Worm (Caenorhabditis elegans) whole organism, L1 larva: ENCODE measurements around the gene T26G10.1.

Experiments
- C34B4.2 ChIP-seq: sonication (generic microtip); optimal IDR thresholded peaks from 2 replicates; lab custom pipeline; 2017; ENCODE audit warnings: mild to moderate bottlenecking, missing genetic modification characterization, missing compliant biosample characterization
- Y116A8C.19 ChIP-seq: sonication (generic microtip); optimal IDR thresholded peaks from 2 replicates; lab custom pipeline; 2016; ENCODE audit warnings: missing compliant biosample characterization, missing genetic modification characterization, borderline replicate concordance
- ama-1 ChIP-seq: fragments of 150-350 bp; optimal IDR thresholded peaks from 2 replicates; lab custom pipeline; 2014
- blmp-1 ChIP-seq: fragments of 150-350 bp; optimal IDR thresholded peaks from 2 replicates; lab custom pipeline; 2014; ENCODE audit warnings: missing biosample characterization, missing genetic modification characterization
- ceh-8 ChIP-seq: fragments of 200-800 bp; sonication (Bioruptor generic); optimal IDR thresholded peaks from 2 replicates; lab custom pipeline; 2018; ENCODE audit warnings: mild to moderate bottlenecking, missing genetic modification characterization, moderate library complexity, missing compliant biosample characterization
- ceh-90 ChIP-seq: sonication (generic microtip); optimal IDR thresholded peaks from 2 replicates; lab custom pipeline; 2016; ENCODE audit warnings: missing genetic modification characterization, missing compliant biosample characterization
- dpl-1 ChIP-seq, 3 experiments: fragments of 150-350 bp in 2 of 3; sonication (generic microtip) in 1 of 3; optimal IDR thresholded peaks; 2 replicates each; lab custom pipeline; 2014 to 2017; ENCODE audit warnings: missing biosample characterization in 3 of 3, missing genetic modification characterization in 3 of 3, missing genetic modification reagents in 3 of 3
- dsc-1 ChIP-seq: sonication (generic microtip); optimal IDR thresholded peaks from 2 replicates; lab custom pipeline; 2016; ENCODE audit warnings: mild to moderate bottlenecking, missing genetic modification characterization, missing compliant biosample characterization
- efl-1 ChIP-seq, 4 experiments: fragments of 150-350 bp; optimal IDR thresholded peaks in 3 of 4; peaks in 1 of 4; 1 replicate in 1 of 4; 2 replicates in 3 of 4; lab custom pipeline; 2014; ENCODE audit warnings: missing biosample characterization in 2 of 4, missing genetic modification characterization in 2 of 4, missing genetic modification reagents in 2 of 4
- efl-3 ChIP-seq: fragments of 200-800 bp; sonication (Bioruptor generic); optimal IDR thresholded peaks from 2 replicates; lab custom pipeline; 2018; ENCODE audit warnings: mild to moderate bottlenecking, missing genetic modification characterization, missing compliant biosample characterization
- egl-13 ChIP-seq: sonication (generic microtip); optimal IDR thresholded peaks from 2 replicates; lab custom pipeline; 2016; ENCODE audit warnings: missing genotype, missing genetic modification reagents, missing genetic modification characterization, missing compliant biosample characterization
- elt-2 ChIP-seq: sonication (generic microtip); optimal IDR thresholded peaks from 2 replicates; lab custom pipeline; 2016; ENCODE audit warnings: missing genetic modification characterization, mild to moderate bottlenecking, inconsistent platforms, missing compliant biosample characterization, missing genetic modification reagents
- ets-5 ChIP-seq: fragments of 200-800 bp; sonication (Bioruptor generic); IDR thresholded peaks from 2 replicates; pipeline ENCODE4 v1.3.6; 2022; ENCODE audit warnings: missing genetic modification characterization, missing compliant biosample characterization
- fos-1 ChIP-seq: fragments of 150-350 bp; optimal IDR thresholded peaks from 2 replicates; lab custom pipeline; 2014; ENCODE audit warnings: missing biosample characterization, missing genetic modification characterization
- lsy-2 ChIP-seq, 2 experiments: fragments of 150-350 bp; optimal IDR thresholded peaks; 2 replicates each; lab custom pipeline; 2014; ENCODE audit warnings: missing biosample characterization in 2 of 2, missing genetic modification characterization in 2 of 2
- mab-9 ChIP-seq: fragments of 200-800 bp; sonication (Bioruptor generic); IDR thresholded peaks from 2 replicates; pipeline ENCODE4 v1.3.6; 2022; ENCODE audit warnings: missing genetic modification reagents, missing genetic modification characterization, missing compliant biosample characterization
- nhr-11 ChIP-seq: fragments of 150-350 bp; optimal IDR thresholded peaks from 2 replicates; lab custom pipeline; 2014; ENCODE audit warnings: missing biosample characterization, missing genetic modification characterization
- nhr-20 ChIP-seq: sonication (generic microtip); optimal IDR thresholded peaks from 2 replicates; lab custom pipeline; 2016; ENCODE audit warnings: mild to moderate bottlenecking, missing genetic modification characterization, missing compliant biosample characterization
- nhr-47 ChIP-seq: sonication (generic microtip); optimal IDR thresholded peaks from 2 replicates; lab custom pipeline; 2016; ENCODE audit warnings: mild to moderate bottlenecking, missing genetic modification characterization, moderate library complexity, missing compliant biosample characterization
- nhr-76 ChIP-seq: sonication (generic microtip); optimal IDR thresholded peaks from 2 replicates; lab custom pipeline; 2017; ENCODE audit warnings: missing biosample characterization, missing genetic modification characterization
- nhr-84 ChIP-seq: sonication (generic microtip); optimal IDR thresholded peaks from 2 replicates; lab custom pipeline; 2017; ENCODE audit warnings: missing biosample characterization, missing genetic modification characterization
- nhr-85 ChIP-seq: sonication (generic microtip); peaks from one replicate; lab custom pipeline; 2016; ENCODE audit warnings: missing genetic modification characterization, inconsistent platforms, missing compliant biosample characterization
- nhr-90 ChIP-seq: sonication (generic microtip); optimal IDR thresholded peaks from 2 replicates; lab custom pipeline; 2016; ENCODE audit warnings: mild to moderate bottlenecking, missing genetic modification characterization, missing compliant biosample characterization; ENCODE audit not compliant: poor library complexity
- rnt-1 ChIP-seq: sonication (generic microtip); optimal IDR thresholded peaks from 2 replicates; lab custom pipeline; 2016; ENCODE audit warnings: mild to moderate bottlenecking, missing genetic modification characterization, moderate library complexity, missing compliant biosample characterization
- snpc-4 ChIP-seq: fragments of 150-350 bp; optimal IDR thresholded peaks from 2 replicates; lab custom pipeline; 2014; ENCODE audit warnings: missing biosample characterization, missing genetic modification characterization
- sox-4 ChIP-seq: sonication (generic microtip); optimal IDR thresholded peaks from 2 replicates; lab custom pipeline; 2016; ENCODE audit warnings: missing genetic modification characterization, missing compliant biosample characterization
- sptf-1 ChIP-seq: fragments of 150-350 bp; optimal IDR thresholded peaks from 2 replicates; lab custom pipeline; 2014; ENCODE audit warnings: missing biosample characterization, missing genetic modification characterization
- swsn-7 ChIP-seq: sonication (generic microtip); optimal IDR thresholded peaks from 2 replicates; lab custom pipeline; 2016; ENCODE audit warnings: missing genetic modification characterization, missing compliant biosample characterization
- tbx-2 ChIP-seq: sonication (generic microtip); optimal IDR thresholded peaks from 2 replicates; lab custom pipeline; 2016; ENCODE audit warnings: missing genetic modification characterization, missing compliant biosample characterization
- tlp-1 ChIP-seq: fragments of 150-350 bp; optimal IDR thresholded peaks from 2 replicates; lab custom pipeline; 2014; ENCODE audit warnings: missing biosample characterization, missing genetic modification characterization
- unc-62 ChIP-seq: fragments of 150-350 bp; optimal IDR thresholded peaks from 2 replicates; lab custom pipeline; 2014; ENCODE audit warnings: missing biosample characterization, missing genetic modification reagents, missing genetic modification characterization
- xbp-1 ChIP-seq: sonication (generic microtip); optimal IDR thresholded peaks from 2 replicates; lab custom pipeline; 2016; ENCODE audit warnings: missing genetic modification characterization, missing compliant biosample characterization

The T26G10.1 gene

DNA sequence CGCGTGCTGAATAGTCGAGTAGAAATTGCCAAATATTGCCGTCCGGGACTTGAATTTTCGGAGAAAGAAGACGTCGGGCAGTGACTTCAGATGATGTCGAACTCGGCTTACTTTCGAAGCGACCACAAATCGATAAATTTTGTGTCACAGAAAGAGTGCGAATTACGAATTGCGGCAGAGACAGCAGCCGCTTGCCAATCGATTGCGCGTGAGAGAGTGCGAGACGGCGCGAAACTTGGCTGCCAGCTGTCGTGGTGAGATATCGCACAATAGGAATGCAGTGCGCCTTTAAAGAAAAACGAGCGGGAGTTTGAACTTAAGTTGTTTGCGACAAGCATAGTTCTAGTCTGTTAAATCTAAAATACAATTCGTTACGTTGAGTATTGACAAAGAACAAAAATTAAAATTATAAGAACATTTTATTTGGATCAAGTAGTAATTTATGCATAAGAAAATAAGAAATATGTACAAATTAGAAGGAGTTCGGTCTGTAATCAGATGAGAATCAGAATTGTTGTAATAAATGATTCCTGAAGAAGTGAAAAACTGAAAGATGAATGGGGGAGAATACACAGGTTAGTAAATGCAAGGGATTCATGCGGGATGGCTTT, 37.1 kb upstream of the T26G10.1 start, which contains the start of gene pir-2 (continued):
- peak; percentile 88 for TF ChIP-seq nhr-47
- TF ChIP-seq sptf-1: no peak
- TF ChIP-seq ceh-90 (tag; lab: Kevin White, UChicago): no peak

- TF ChIP-seq ama-1 (lab: Kevin White, UChicago) (peak; percentile 36), efl-3 (no peak), nhr-85 (tag; lab: Kevin White, UChicago) (no peak)
- TF ChIP-seq, all 84 proteins: peak for 1
Measured at ce11 chrIII:9442846-9443245, 36.4 kb upstream of the T26G10.1 start.

- TF ChIP-seq ama-1 (lab: Kevin White, UChicago) (peak; percentile 52), xbp-1 (tag; lab: Kevin White, UChicago) (no peak), fos-1 (tag; lab: Kevin White, UChicago) (no peak), dsc-1 (tag; lab: Kevin White, UChicago) (no peak), swsn-7 (tag; lab: Kevin White, UChicago) (no peak), blmp-1 (no peak), nhr-90 (tag; lab: Kevin White, UChicago) (peak; percentile 7), unc-62 (GFP tag; lab: Kevin White, UChicago) (no peak)
Measured at ce11 chrIII:9441133-9441532, 34.7 kb upstream of the T26G10.1 start, which contains the start of gene emb-30. Gene emb-30, minus strand, starts transcription at chrIII:9441460.

DNA sequence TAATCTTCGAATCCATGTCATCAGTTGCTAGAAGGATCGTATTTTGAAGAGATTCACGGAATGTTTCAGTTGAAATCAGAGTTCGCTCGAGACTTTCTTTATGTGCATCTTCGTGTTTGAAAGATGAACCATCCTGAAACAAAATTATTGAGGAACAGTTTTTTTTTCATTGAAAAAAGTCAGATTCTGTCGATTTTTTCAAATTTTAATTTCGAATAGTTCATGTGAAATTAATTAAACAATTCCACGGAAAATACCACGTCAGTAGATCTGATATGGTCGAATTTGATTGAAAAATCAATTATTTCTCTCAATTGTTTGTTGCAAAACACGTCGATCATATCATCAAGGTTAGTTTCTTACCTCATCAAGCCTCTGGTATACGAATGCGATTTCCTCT, 33.0 kb upstream of the T26G10.1 start, which contains the start of gene F54C8.1:
F54C8.1 (plus strand) TSS at position 301 of the 400 bp plus-strand sequence.
- TF ChIP-seq sox-4 (tag; lab: Kevin White, UChicago): no peak
- TF ChIP-seq nhr-84: no peak

DNA sequence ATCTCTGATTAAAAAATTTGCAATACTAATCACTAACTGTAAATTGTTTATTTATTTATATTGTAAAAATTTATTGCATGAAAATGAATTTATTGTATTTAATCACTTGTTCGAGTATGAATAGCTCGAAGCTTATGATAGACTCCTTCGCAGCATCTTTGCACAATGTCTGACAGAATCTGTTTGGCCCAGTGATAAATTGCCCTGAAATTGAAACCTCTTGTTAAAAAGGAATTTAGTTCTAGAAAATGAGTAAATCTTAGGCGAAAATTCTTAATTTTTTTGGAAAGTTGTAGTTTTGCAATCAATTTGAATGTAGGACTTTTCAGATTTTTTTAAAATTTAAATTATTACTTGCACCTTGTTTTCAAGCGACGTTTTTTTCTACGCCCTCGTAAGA, 28.6 kb upstream of the T26G10.1 start:
- no peak for TF ChIP-seq ceh-8 (GFP tag; lab: Kevin White, UChicago)

DNA sequence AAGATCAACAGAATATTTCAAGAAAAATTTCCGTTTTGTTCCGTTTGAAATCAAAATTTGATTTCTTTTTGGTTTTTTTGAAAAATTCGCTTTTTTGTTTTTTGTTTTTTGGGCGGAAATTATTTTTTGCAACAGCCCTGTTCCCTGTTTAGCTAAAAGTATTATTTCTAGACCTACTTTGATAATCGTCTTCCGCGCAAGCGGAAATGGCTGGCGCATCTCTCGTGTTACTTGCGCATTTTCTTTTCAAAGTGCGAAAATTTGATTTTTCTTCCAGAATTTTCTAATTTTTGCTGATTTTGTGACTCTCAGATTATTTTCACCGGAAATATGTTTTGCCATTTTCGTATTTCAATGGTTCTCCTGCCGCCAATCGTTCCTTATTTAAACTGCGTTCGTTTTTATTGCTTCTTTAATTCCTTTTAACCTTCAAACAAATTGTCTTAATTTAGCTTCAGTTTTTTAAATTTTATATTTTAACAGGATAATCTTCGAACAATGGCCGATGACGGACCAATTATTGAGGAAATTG, 27.2 kb upstream of the T26G10.1 start, which contains the start of gene cpar-1:
cpar-1 (plus strand) TSS at position 482 of the 532 bp plus-strand sequence.
- TF ChIP-seq efl-1 (optimal IDR thresholded peaks at IDR 0.05; lab: Kevin White, UChicago): no peak
- TF ChIP-seq efl-1 (GFP tag; optimal IDR thresholded peaks at IDR 0.05 in 1 of 2; lab: Kevin White, UChicago): peak in 1 of 2 experiments; percentile 12
- TF ChIP-seq tlp-1 (tag; lab: Kevin White, UChicago): no peak
- peak; percentile 21 for TF ChIP-seq nhr-85 (tag; lab: Kevin White, UChicago)
- no peak for TF ChIP-seq nhr-20 (tag; lab: Kevin White, UChicago)
- TF ChIP-seq Y116A8C.19 (tag; lab: Kevin White, UChicago): no peak
- TF ChIP-seq rnt-1 (tag; lab: Kevin White, UChicago): no peak
- no peak for TF ChIP-seq dpl-1 (GFP tag; optimal IDR thresholded peaks at IDR 0.05; lab: Kevin White, UChicago)
- TF ChIP-seq lsy-2 (tag; optimal IDR thresholded peaks at IDR 0.05; lab: Kevin White, UChicago): no peak

- TF ChIP-seq dsc-1 (tag; lab: Kevin White, UChicago) (no peak), lsy-2 (tag; optimal IDR thresholded peaks at IDR 0.05; lab: Kevin White, UChicago) (no peak), ceh-90 (tag; lab: Kevin White, UChicago) (no peak), C34B4.2 (tag; lab: Kevin White, UChicago) (no peak), nhr-76 (tag; lab: Kevin White, UChicago) (no peak), nhr-11 (no peak), blmp-1 (no peak), mab-9 (GFP tag; lab: Robert Waterston, UW) (no peak), egl-13 (tag; lab: Kevin White, UChicago) (no peak), tbx-2 (tag; lab: Kevin White, UChicago) (no peak), snpc-4 (tag; lab: Kevin White, UChicago) (no peak), elt-2 (tag; lab: Kevin White, UChicago) (no peak), ets-5 (GFP tag; lab: Robert Waterston, UW) (no peak)
Measured at ce11 chrIII:9426301-9426700, 19.9 kb upstream of the T26G10.1 start, which contains the start of gene T26G10.5. Gene T26G10.5, minus strand, starts transcription at chrIII:9426401.
